Fruit fly (Drosophila melanogaster) whole organism, embryonic: Measurements from ENCODE around the gene Ciz1.

ENCODE experiments used
- Ada2b ChIP-seq: fragments of 200-800 bp; sonication (Bioruptor generic); IDR thresholded peaks from 2 replicates; pipeline ENCODE4 v1.3.6; 2022; ENCODE audit warnings: missing biosample characterization, missing genetic modification characterization
- B-H1 ChIP-seq: fragments of 200-800 bp; sonication (Bioruptor generic); IDR thresholded peaks from 3 replicates; pipeline ENCODE4 v1.3.6; 2022; ENCODE audit warnings: missing biosample characterization, missing genetic modification characterization
- B-H2 ChIP-seq: fragments of 200-800 bp; sonication (Bioruptor generic); optimal IDR thresholded peaks from 2 replicates; lab custom pipeline; 2018; ENCODE audit warnings: missing biosample characterization, mild to moderate bottlenecking, missing genetic modification characterization
- CG10147 ChIP-seq: fragments of 200-800 bp; sonication (Bioruptor generic); optimal IDR thresholded peaks from 2 replicates; lab custom pipeline; 2019; ENCODE audit warnings: missing biosample characterization, mild to moderate bottlenecking, missing genetic modification characterization, moderate library complexity
- CG10267 ChIP-seq: fragments of 200-800 bp; sonication (Bioruptor generic); optimal IDR thresholded peaks from 2 replicates; lab custom pipeline; 2018; ENCODE audit warnings: missing biosample characterization, mild to moderate bottlenecking, missing genetic modification characterization, moderate library complexity
- CG11695 ChIP-seq: fragments of 200-800 bp; sonication (Bioruptor generic); IDR thresholded peaks from 3 replicates; pipeline ENCODE4 v1.3.6; 2022; ENCODE audit warnings: missing biosample characterization, missing genetic modification characterization
- CG12299 ChIP-seq: fragments of 200-800 bp; sonication (Bioruptor generic); optimal IDR thresholded peaks from 2 replicates; lab custom pipeline; 2018; ENCODE audit warnings: missing biosample characterization, mild to moderate bottlenecking, missing genetic modification characterization
- CG1233 ChIP-seq: fragments of 200-800 bp; sonication (Bioruptor generic); optimal IDR thresholded peaks from 4 replicates; lab custom pipeline; 2018; ENCODE audit warnings: missing biosample characterization, mild to moderate bottlenecking, missing genetic modification characterization
- CG15011 ChIP-seq: fragments of 200-800 bp; sonication (Bioruptor generic); optimal IDR thresholded peaks from 3 replicates; lab custom pipeline; 2018; ENCODE audit warnings: missing biosample characterization, mild to moderate bottlenecking, missing genetic modification characterization
- CG17612 ChIP-seq: fragments of 200-800 bp; sonication (Bioruptor generic); IDR thresholded peaks from 2 replicates; pipeline ENCODE4 v1.3.6; 2022; ENCODE audit warnings: missing biosample characterization, missing genetic modification characterization
- CG2202 ChIP-seq: fragments of 200-800 bp; sonication (Bioruptor generic); optimal IDR thresholded peaks from 2 replicates; lab custom pipeline; 2018; ENCODE audit warnings: missing biosample characterization, mild to moderate bottlenecking, missing genetic modification characterization
- CG31224 ChIP-seq: fragments of 200-800 bp; sonication (Bioruptor generic); IDR thresholded peaks from 2 replicates; pipeline ENCODE4 v1.3.6; 2022; ENCODE audit warnings: missing biosample characterization, missing genetic modification characterization
- CG3407 ChIP-seq: fragments of 200-800 bp; sonication (Bioruptor generic); optimal IDR thresholded peaks from 2 replicates; lab custom pipeline; 2018; ENCODE audit warnings: missing biosample characterization, mild to moderate bottlenecking, missing genetic modification characterization
- CG34224 ChIP-seq: fragments of 200-800 bp; sonication (Bioruptor generic); IDR thresholded peaks from 3 replicates; pipeline ENCODE4 v1.3.6; 2022; ENCODE audit warnings: missing biosample characterization, missing genetic modification characterization; ENCODE audit not compliant: partially characterized antibody
- CG6272 ChIP-seq: fragments of 200-800 bp; sonication (Bioruptor generic); IDR thresholded peaks from 2 replicates; pipeline ENCODE4 v1.3.6; 2022; ENCODE audit warnings: missing biosample characterization, missing genetic modification characterization
- CG6654 ChIP-seq: fragments of 200-800 bp; sonication (Bioruptor generic); optimal IDR thresholded peaks from 2 replicates; lab custom pipeline; 2017; ENCODE audit warnings: missing biosample characterization, mild to moderate bottlenecking, missing genetic modification characterization
- CG7987 ChIP-seq: fragments of 200-800 bp; sonication (Bioruptor generic); optimal IDR thresholded peaks from 2 replicates; lab custom pipeline; 2018; ENCODE audit warnings: missing biosample characterization, mild to moderate bottlenecking, missing genetic modification characterization, moderate library complexity
- CG8089 ChIP-seq: fragments of 200-800 bp; sonication (Bioruptor generic); optimal IDR thresholded peaks from 3 replicates; lab custom pipeline; 2016; ENCODE audit warnings: missing biosample characterization, missing genetic modification characterization
- CG8765 ChIP-seq: fragments of 200-800 bp; sonication (Bioruptor generic); IDR thresholded peaks from 2 replicates; pipeline ENCODE4 v1.3.6; 2022; ENCODE audit warnings: missing biosample characterization, missing genetic modification characterization
- CG8924 ChIP-seq: fragments of 200-800 bp; optimal IDR thresholded peaks from 3 replicates; lab custom pipeline; 2019; ENCODE audit warnings: missing biosample characterization, mild to moderate bottlenecking, missing genetic modification characterization, moderate library complexity
- CG9215 ChIP-seq: fragments of 200-800 bp; sonication (Bioruptor generic); IDR thresholded peaks from 2 replicates; pipeline ENCODE4 v1.3.6; 2022; ENCODE audit warnings: missing biosample characterization, missing genetic modification characterization
- CG9727 ChIP-seq: fragments of 200-800 bp; sonication (Bioruptor generic); optimal IDR thresholded peaks from 3 replicates; lab custom pipeline; 2017; ENCODE audit warnings: missing biosample characterization, mild to moderate bottlenecking, missing genetic modification characterization
- D19B ChIP-seq: fragments of 200-800 bp; sonication (Bioruptor generic); optimal IDR thresholded peaks from 2 replicates; lab custom pipeline; 2017; ENCODE audit warnings: missing biosample characterization, mild to moderate bottlenecking, missing genetic modification characterization
- Deaf1 ChIP-seq: fragments of 200-800 bp; optimal IDR thresholded peaks from 3 replicates; lab custom pipeline; 2019; ENCODE audit warnings: missing biosample characterization, mild to moderate bottlenecking, missing genetic modification characterization, moderate library complexity
- Dfd ChIP-seq, 2 experiments: fragments of >200 bp; optimal IDR thresholded peaks; 2 replicates each; lab custom pipeline; 2017; ENCODE audit warnings: missing biosample characterization in 2 of 2, missing genetic modification characterization in 2 of 2
- Doc3 ChIP-seq: fragments of 200-800 bp; sonication (Bioruptor generic); IDR thresholded peaks from 3 replicates; pipeline ENCODE4 v1.3.6; 2022; ENCODE audit warnings: missing biosample characterization, missing genetic modification characterization; ENCODE audit not compliant: partially characterized antibody
- Drgx ChIP-seq: fragments of 200-800 bp; sonication (Bioruptor generic); IDR thresholded peaks from 2 replicates; pipeline ENCODE4 v1.3.6; 2022; ENCODE audit warnings: missing biosample characterization, missing genetic modification characterization
- Hr51 ChIP-seq, 2 experiments: fragments of 200-800 bp; sonication (Bioruptor generic); optimal IDR thresholded peaks; 2 replicates in 1 of 2; 3 replicates in 1 of 2; lab custom pipeline; 2016 to 2018; ENCODE audit warnings: missing biosample characterization in 2 of 2, missing genetic modification characterization in 2 of 2, mild to moderate bottlenecking in 1 of 2, moderate library complexity in 1 of 2
- Mad ChIP-seq: fragments of 200-800 bp; sonication (Bioruptor generic); optimal IDR thresholded peaks from 2 replicates; lab custom pipeline; 2016; ENCODE audit warnings: missing biosample characterization, missing genetic modification characterization
- PHDP ChIP-seq: fragments of 200-800 bp; sonication (Bioruptor generic); optimal IDR thresholded peaks from 3 replicates; lab custom pipeline; 2018; ENCODE audit warnings: missing biosample characterization, mild to moderate bottlenecking, missing genetic modification characterization, moderate library complexity
- Vsx1 ChIP-seq: fragments of 200-800 bp; sonication (Bioruptor generic); optimal IDR thresholded peaks from 2 replicates; lab custom pipeline; 2017; ENCODE audit warnings: missing biosample characterization, mild to moderate bottlenecking, missing genetic modification characterization, missing genetic modification reagents
- abd-A ChIP-seq: fragments of 200-800 bp; sonication (Bioruptor generic); optimal IDR thresholded peaks from 3 replicates; lab custom pipeline; 2019; ENCODE audit warnings: missing biosample characterization, mild to moderate bottlenecking, missing genetic modification characterization, moderate library complexity
- al ChIP-seq: fragments of 200-800 bp; sonication (Bioruptor generic); IDR thresholded peaks from 2 replicates; pipeline ENCODE4 v1.3.6; 2022; ENCODE audit warnings: missing biosample characterization, missing genetic modification characterization
- caup ChIP-seq: fragments of 200-800 bp; sonication (Bioruptor generic); optimal IDR thresholded peaks from 3 replicates; lab custom pipeline; 2017; ENCODE audit warnings: missing biosample characterization, mild to moderate bottlenecking, missing genetic modification characterization, moderate library complexity; ENCODE audit not compliant: severe bottlenecking
- chm ChIP-seq: fragments of 200-800 bp; sonication (Bioruptor generic); IDR thresholded peaks from 2 replicates; pipeline ENCODE4 v1.3.6; 2022; ENCODE audit warnings: missing biosample characterization, missing genetic modification characterization
- corto ChIP-seq: fragments of 200-800 bp; sonication (Bioruptor generic); optimal IDR thresholded peaks from 2 replicates; lab custom pipeline; 2016; ENCODE audit warnings: missing biosample characterization, mild to moderate bottlenecking, missing genetic modification characterization, moderate library complexity
- danr ChIP-seq: fragments of 200-800 bp; sonication (Bioruptor generic); IDR thresholded peaks from 2 replicates; pipeline ENCODE4 v1.3.6; 2022; ENCODE audit warnings: missing biosample characterization, missing genetic modification characterization
- en ChIP-seq: fragments of 200-800 bp; sonication (Bioruptor generic); optimal IDR thresholded peaks from 2 replicates; lab custom pipeline; 2016; ENCODE audit warnings: missing biosample characterization, missing genetic modification characterization
- fd102C ChIP-seq: fragments of 200-800 bp; sonication (Bioruptor generic); optimal IDR thresholded peaks from 2 replicates; lab custom pipeline; 2018; ENCODE audit warnings: missing biosample characterization, mild to moderate bottlenecking, missing genetic modification characterization, moderate library complexity
- h ChIP-seq: fragments of >200 bp; optimal IDR thresholded peaks from 2 replicates; lab custom pipeline; 2017
- hkb ChIP-seq, 2 experiments: fragments of 200-800 bp in 1 of 2; fragments of >200 bp in 1 of 2; sonication (Bioruptor generic) in 1 of 2; IDR thresholded peaks in 1 of 2; optimal IDR thresholded peaks in 1 of 2; 2 replicates each; pipeline versions ENCODE4 v1.3.6 to Lab custom; 2017 to 2022; ENCODE audit warnings: missing biosample characterization in 1 of 2, missing genetic modification characterization in 1 of 2
- hth ChIP-seq: fragments of >200 bp; optimal IDR thresholded peaks from 2 replicates; lab custom pipeline; 2017; ENCODE audit warnings: inconsistent platforms
- nerfin-2 ChIP-seq: fragments of 200-800 bp; sonication (Bioruptor generic); IDR thresholded peaks from 2 replicates; pipeline ENCODE4 v1.3.6; 2022; ENCODE audit warnings: missing biosample characterization, missing genetic modification characterization; ENCODE audit not compliant: partially characterized antibody
- nmo ChIP-seq: fragments of 200-800 bp; sonication (Bioruptor generic); optimal IDR thresholded peaks from 2 replicates; lab custom pipeline; 2018; ENCODE audit warnings: missing biosample characterization, mild to moderate bottlenecking, missing genetic modification characterization, moderate library complexity
- odd ChIP-seq: fragments of 200-800 bp; sonication (Bioruptor generic); optimal IDR thresholded peaks from 2 replicates; lab custom pipeline; 2017; ENCODE audit warnings: missing biosample characterization, mild to moderate bottlenecking, missing genetic modification characterization
- peb ChIP-seq: fragments of 200-800 bp; sonication (Bioruptor generic); IDR thresholded peaks from 2 replicates; pipeline ENCODE4 v1.3.6; 2022; ENCODE audit warnings: missing biosample characterization, missing genetic modification characterization
- tap ChIP-seq: fragments of 200-800 bp; optimal IDR thresholded peaks from 3 replicates; lab custom pipeline; 2019; ENCODE audit warnings: missing biosample characterization, mild to moderate bottlenecking, missing genetic modification characterization, moderate library complexity
- tgo ChIP-seq: fragments of 200-800 bp; sonication (Bioruptor generic); IDR thresholded peaks from 3 replicates; pipeline ENCODE4 v1.3.6; 2022; ENCODE audit warnings: missing biosample characterization, missing genetic modification characterization
- trem ChIP-seq: fragments of 200-800 bp; optimal IDR thresholded peaks from 3 replicates; lab custom pipeline; 2019; ENCODE audit warnings: missing biosample characterization, mild to moderate bottlenecking, missing genetic modification characterization, moderate library complexity
- tup ChIP-seq: fragments of 200-800 bp; sonication (Bioruptor generic); optimal IDR thresholded peaks from 2 replicates; lab custom pipeline; 2016; ENCODE audit warnings: missing biosample characterization, mild to moderate bottlenecking, missing genetic modification characterization, moderate library complexity
- wek ChIP-seq: fragments of 200-800 bp; sonication (Bioruptor generic); optimal IDR thresholded peaks from 3 replicates; lab custom pipeline; 2018; ENCODE audit warnings: missing biosample characterization, mild to moderate bottlenecking, missing genetic modification characterization, moderate library complexity

The Ciz1 gene

dm6 chr3L:9859624-9860023 lies 4.8 kb upstream of the Ciz1 start, which contains the start of gene CG10809 (continued):
- peak; percentile 25 for TF ChIP-seq PHDP (tag; lab: Kevin White, UChicago)
- TF ChIP-seq B-H1, result no peak
- no peak for TF ChIP-seq Mad
- TF ChIP-seq CG11695 (GFP tag; lab: Robert Waterston, UW), result no peak
- TF ChIP-seq CG17612 (GFP tag; lab: Robert Waterston, UW), result no peak
- no peak for TF ChIP-seq CG8089 (GFP tag; lab: Kevin White, UChicago)
- TF ChIP-seq tap (tag; lab: Kevin White, UChicago), result no peak
- no peak for TF ChIP-seq tup (GFP tag; lab: Kevin White, UChicago)
- TF ChIP-seq CG3407 (GFP tag; lab: Kevin White, UChicago), result no peak
- no peak for TF ChIP-seq hth (lab: Kevin White, UChicago)
- TF ChIP-seq CG1233 (GFP tag; lab: Kevin White, UChicago), result no peak
- peak in 1 of 2 experiments; percentile 0 for TF ChIP-seq Hr51 (GFP tag; optimal IDR thresholded peaks at IDR 0.05; lab: Kevin White, UChicago)
- TF ChIP-seq CG6654 (GFP tag; lab: Kevin White, UChicago), result no peak
- TF ChIP-seq trem, result peak; percentile 80
- TF ChIP-seq wek (GFP tag; lab: Kevin White, UChicago), result no peak
- TF ChIP-seq CG7987 (GFP tag; lab: Kevin White, UChicago), result peak; percentile 48
- TF ChIP-seq corto (GFP tag; lab: Kevin White, UChicago), result no peak
- no peak for TF ChIP-seq abd-A (tag; lab: Kevin White, UChicago)
- TF ChIP-seq CG6272, result no peak
- peak; percentile 64 for TF ChIP-seq CG8924 (tag; lab: Kevin White, UChicago)
- no peak for TF ChIP-seq CG15011
- no peak for TF ChIP-seq CG9215 (GFP tag; lab: Robert Waterston, UW)
- no peak for TF ChIP-seq Vsx1
- peak; percentile 9 for TF ChIP-seq CG2202 (tag; lab: Kevin White, UChicago)
- TF ChIP-seq CG8765 (GFP tag; lab: Robert Waterston, UW), result no peak
- TF ChIP-seq caup (GFP tag; lab: Kevin White, UChicago), result peak; percentile 27
- no peak for TF ChIP-seq danr
- TF ChIP-seq tgo, result no peak
- peak; percentile 28 for TF ChIP-seq B-H2 (GFP tag; lab: Kevin White, UChicago)
- no peak for TF ChIP-seq Drgx (GFP tag; lab: Robert Waterston, UW)
- TF ChIP-seq D19B, result no peak
- TF ChIP-seq chm (GFP tag; lab: Robert Waterston, UW), result no peak
- TF ChIP-seq hkb (optimal IDR thresholded peaks at IDR 0.05; lab: Kevin White, UChicago), result no peak
- TF ChIP-seq hkb (GFP tag; IDR thresholded peaks at IDR 0.05; lab: Robert Waterston, UW), result no peak
- peak; percentile 5 for TF ChIP-seq fd102C (GFP tag; lab: Kevin White, UChicago)
- TF ChIP-seq Doc3 (GFP tag; lab: Robert Waterston, UW), result peak; percentile 86
- TF ChIP-seq Ada2b, result no peak
- TF ChIP-seq CG12299 (tag; lab: Kevin White, UChicago), result no peak
- peak; percentile 49 for TF ChIP-seq al (GFP tag; lab: Robert Waterston, UW)
- TF ChIP-seq CG34224, result peak; percentile 92
- TF ChIP-seq nerfin-2 (GFP tag; lab: Robert Waterston, UW), result peak; percentile 73
- TF ChIP-seq CG31224, result no peak
- peak; percentile 48 for TF ChIP-seq CG9727 (GFP tag; lab: Kevin White, UChicago)
- TF ChIP-seq nmo (GFP tag; lab: Kevin White, UChicago), result peak; percentile 75
- no peak for TF ChIP-seq odd (GFP tag; lab: Kevin White, UChicago)
- no peak for TF ChIP-seq en
- no peak for TF ChIP-seq Deaf1 (tag; lab: Kevin White, UChicago)
- peak; percentile 74 for TF ChIP-seq CG10267 (tag; lab: Kevin White, UChicago)
- peak; percentile 4 for TF ChIP-seq CG10147 (GFP tag; lab: Kevin White, UChicago)
- TF ChIP-seq peb (GFP tag; lab: Robert Waterston, UW), result no peak
- TF ChIP-seq Dfd (GFP tag; optimal IDR thresholded peaks at IDR 0.05; lab: Kevin White, UChicago), result no peak
- TF ChIP-seq h (lab: Kevin White, UChicago), result no peak
